Worm (Caenorhabditis elegans) whole organism, L4/young adult: ENCODE results near the gene Y32G9A.5.

Source experiments
- W03F9.2 ChIP-seq: fragments of 150-350 bp; optimal IDR thresholded peaks from 2 replicates; lab custom pipeline; 2014; ENCODE audit warnings: missing biosample characterization, missing genetic modification characterization
- dao-5 ChIP-seq: sonication (generic microtip); optimal IDR thresholded peaks from 2 replicates; lab custom pipeline; 2016; ENCODE audit warnings: missing genotype, missing genetic modification characterization, moderate library complexity, missing compliant biosample characterization

DNA sequence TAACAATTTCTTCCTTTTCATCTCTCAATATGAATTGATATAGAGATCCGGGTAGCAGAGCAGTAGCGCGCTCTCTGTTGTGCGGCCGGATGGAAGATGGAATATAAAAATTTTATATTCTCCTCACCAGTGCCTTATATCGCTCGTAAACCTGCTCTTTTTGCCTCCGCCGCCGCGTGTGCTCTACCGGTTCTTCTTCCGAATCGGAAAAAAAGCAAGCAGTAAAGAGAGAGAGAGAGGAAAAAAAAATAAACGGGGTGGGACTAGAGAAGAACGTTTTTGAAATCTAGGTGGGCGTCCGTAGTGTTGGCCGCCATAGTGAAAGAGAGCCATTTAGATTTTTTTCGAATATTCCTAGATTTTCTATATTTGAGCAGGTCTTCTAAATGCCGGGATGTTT, 30.5 kb downstream of the Y32G9A.5 start, which contains the start of gene glb-25:
- no peak for TF ChIP-seq dao-5 (tag; lab: Kevin White, UChicago)
- no peak for TF ChIP-seq W03F9.2 (tag; lab: Kevin White, UChicago)
